Worm (Caenorhabditis elegans) whole organism, L3 larva: ENCODE measurements around the gene rgr-1.

Experiments used
- R02D3.7 ChIP-seq: fragments of 150-350 bp; optimal IDR thresholded peaks from 2 replicates; lab custom pipeline; 2014; ENCODE audit warnings: missing biosample characterization, missing genetic modification characterization
- ZK546.5 ChIP-seq: sonication (generic microtip); optimal IDR thresholded peaks from 2 replicates; lab custom pipeline; 2017; ENCODE audit warnings: missing biosample characterization, missing genetic modification characterization
- ama-1 ChIP-seq: fragments of 150-350 bp; optimal IDR thresholded peaks from 2 replicates; lab custom pipeline; 2018
- ceh-16 ChIP-seq: sonication (generic microtip); optimal IDR thresholded peaks from 2 replicates; lab custom pipeline; 2017; ENCODE audit warnings: missing biosample characterization, missing genetic modification characterization
- ceh-28 ChIP-seq: fragments of 150-350 bp; optimal IDR thresholded peaks from 2 replicates; lab custom pipeline; 2014; ENCODE audit warnings: missing biosample characterization, missing genetic modification reagents, missing genetic modification characterization
- ceh-9 ChIP-seq: sonication (generic microtip); optimal IDR thresholded peaks from 2 replicates; lab custom pipeline; 2018; ENCODE audit warnings: missing biosample characterization, missing genetic modification characterization
- daf-12 ChIP-seq: fragments of 150-350 bp; optimal IDR thresholded peaks from 2 replicates; lab custom pipeline; 2014; ENCODE audit warnings: missing biosample characterization, missing genetic modification reagents, missing genetic modification characterization
- egl-27 ChIP-seq: sonication (generic microtip); optimal IDR thresholded peaks from 4 replicates; lab custom pipeline; 2017; ENCODE audit warnings: missing biosample characterization, missing genetic modification reagents, missing genetic modification characterization
- egl-5 ChIP-seq: fragments of 150-350 bp; optimal IDR thresholded peaks from 2 replicates; lab custom pipeline; 2017; ENCODE audit warnings: missing biosample characterization, missing genetic modification reagents, missing genetic modification characterization, inconsistent platforms
- elt-1 ChIP-seq: fragments of 150-350 bp; optimal IDR thresholded peaks from 2 replicates; lab custom pipeline; 2014; ENCODE audit warnings: missing biosample characterization, missing genetic modification characterization
- elt-2 ChIP-seq: sonication (generic microtip); optimal IDR thresholded peaks from 2 replicates; lab custom pipeline; 2016; ENCODE audit warnings: missing genetic modification reagents, mild to moderate bottlenecking, missing genetic modification characterization, missing compliant biosample characterization
- elt-3 ChIP-seq, 3 experiments: fragments of 150-350 bp in 1 of 3; sonication (generic microtip) in 2 of 3; optimal IDR thresholded peaks; 2 replicates in 2 of 3; 4 replicates in 1 of 3; lab custom pipeline; 2014 to 2017; ENCODE audit warnings: missing biosample characterization in 3 of 3, missing genetic modification characterization in 3 of 3
- fkh-10 ChIP-seq: sonication (generic microtip); optimal IDR thresholded peaks from 2 replicates; lab custom pipeline; 2017; ENCODE audit warnings: missing biosample characterization, missing genetic modification reagents, missing genetic modification characterization
- fkh-2 ChIP-seq: fragments of 150-350 bp; optimal IDR thresholded peaks from 2 replicates; lab custom pipeline; 2014; ENCODE audit warnings: missing biosample characterization, missing genetic modification reagents, missing genetic modification characterization
- fos-1 ChIP-seq: fragments of 150-350 bp; optimal IDR thresholded peaks from 2 replicates; lab custom pipeline; 2014; ENCODE audit warnings: missing biosample characterization, missing genetic modification characterization
- hmg-11 ChIP-seq: sonication (generic microtip); optimal IDR thresholded peaks from 2 replicates; lab custom pipeline; 2016; ENCODE audit warnings: missing genetic modification characterization, missing compliant biosample characterization
- jun-1 ChIP-seq: fragments of 150-350 bp; optimal IDR thresholded peaks from 2 replicates; lab custom pipeline; 2014; ENCODE audit warnings: missing biosample characterization, missing genetic modification reagents, missing genetic modification characterization
- lin-15B ChIP-seq: fragments of 150-350 bp; optimal IDR thresholded peaks from 2 replicates; lab custom pipeline; 2014; ENCODE audit warnings: missing biosample characterization, missing genetic modification characterization
- lin-39 ChIP-seq: fragments of 150-350 bp; optimal IDR thresholded peaks from 2 replicates; lab custom pipeline; 2018; ENCODE audit warnings: missing biosample characterization, missing genetic modification reagents, missing genetic modification characterization
- lsy-12 ChIP-seq: sonication (generic microtip); optimal IDR thresholded peaks from 2 replicates; lab custom pipeline; 2016; ENCODE audit warnings: mild to moderate bottlenecking, missing genetic modification characterization, missing compliant biosample characterization
- mdl-1 ChIP-seq: fragments of 150-350 bp; optimal IDR thresholded peaks from 2 replicates; lab custom pipeline; 2014; ENCODE audit warnings: missing biosample characterization, missing genetic modification characterization
- mml-1 ChIP-seq: fragments of 150-350 bp; sonication (generic microtip); optimal IDR thresholded peaks from 3 replicates; lab custom pipeline; 2014; ENCODE audit warnings: missing biosample characterization, missing genetic modification characterization
- nfya-1 ChIP-seq: sonication (generic microtip); optimal IDR thresholded peaks from 2 replicates; lab custom pipeline; 2017; ENCODE audit warnings: missing genetic modification characterization, mild to moderate bottlenecking, missing compliant biosample characterization, antibody characterized with exemption, moderate library complexity; ENCODE audit not compliant: insufficient read depth
- nhr-11 ChIP-seq: fragments of 150-350 bp; optimal IDR thresholded peaks from 2 replicates; lab custom pipeline; 2014; ENCODE audit warnings: missing biosample characterization, missing genetic modification characterization
- nhr-12 ChIP-seq: fragments of 150-350 bp; optimal IDR thresholded peaks from 2 replicates; lab custom pipeline; 2014; ENCODE audit warnings: missing biosample characterization, missing genetic modification characterization
- nhr-23 ChIP-seq: fragments of 150-350 bp; optimal IDR thresholded peaks from 2 replicates; lab custom pipeline; 2014; ENCODE audit warnings: missing biosample characterization, missing genetic modification reagents, missing genetic modification characterization
- nhr-237 ChIP-seq: fragments of 150-350 bp; optimal IDR thresholded peaks from 2 replicates; lab custom pipeline; 2014; ENCODE audit warnings: missing biosample characterization, missing genetic modification characterization
- nhr-25 ChIP-seq: sonication (generic microtip); optimal IDR thresholded peaks from 2 replicates; lab custom pipeline; 2017; ENCODE audit warnings: missing biosample characterization, missing genetic modification characterization
- nhr-28 ChIP-seq: fragments of 150-350 bp; optimal IDR thresholded peaks from 2 replicates; lab custom pipeline; 2014; ENCODE audit warnings: missing biosample characterization, missing genetic modification characterization
- nhr-43 ChIP-seq: sonication (generic microtip); optimal IDR thresholded peaks from 2 replicates; lab custom pipeline; 2016; ENCODE audit warnings: mild to moderate bottlenecking, missing genetic modification characterization, missing compliant biosample characterization; ENCODE audit not compliant: poor library complexity, severe bottlenecking
- nhr-67 ChIP-seq: fragments of 150-350 bp; optimal IDR thresholded peaks from 2 replicates; lab custom pipeline; 2014; ENCODE audit warnings: missing biosample characterization, missing genetic modification characterization
- nhr-76 ChIP-seq: fragments of 150-350 bp; sonication (generic microtip); optimal IDR thresholded peaks from 5 replicates; lab custom pipeline; 2014; ENCODE audit warnings: missing biosample characterization, missing genetic modification characterization
- nhr-77 ChIP-seq: fragments of 150-350 bp; optimal IDR thresholded peaks from 2 replicates; lab custom pipeline; 2014; ENCODE audit warnings: missing biosample characterization, missing genetic modification characterization
- pha-4 ChIP-seq: fragments of 150-350 bp; optimal IDR thresholded peaks from 2 replicates; lab custom pipeline; 2014; ENCODE audit warnings: missing biosample characterization, missing genetic modification reagents, missing genetic modification characterization
- pqm-1 ChIP-seq: fragments of 150-350 bp; optimal IDR thresholded peaks from 2 replicates; lab custom pipeline; 2017; ENCODE audit warnings: missing biosample characterization, missing genetic modification characterization, inconsistent platforms
- sea-2 ChIP-seq: fragments of 150-350 bp; sonication (generic microtip); optimal IDR thresholded peaks from 4 replicates; lab custom pipeline; 2014; ENCODE audit warnings: missing biosample characterization, missing genetic modification reagents, missing genetic modification characterization
- skn-1 ChIP-seq: fragments of 150-350 bp; optimal IDR thresholded peaks from 2 replicates; lab custom pipeline; 2014; ENCODE audit warnings: missing biosample characterization, missing genetic modification characterization
- snpc-4 ChIP-seq: fragments of 150-350 bp; optimal IDR thresholded peaks from 2 replicates; lab custom pipeline; 2014; ENCODE audit warnings: missing biosample characterization, missing genetic modification characterization
- tbx-2 ChIP-seq: sonication (generic microtip); optimal IDR thresholded peaks from 2 replicates; lab custom pipeline; 2016; ENCODE audit warnings: mild to moderate bottlenecking, missing genetic modification characterization, missing compliant biosample characterization
- unc-39 ChIP-seq: sonication (generic microtip); optimal IDR thresholded peaks from 4 replicates; lab custom pipeline; 2017; ENCODE audit warnings: missing biosample characterization, missing genetic modification characterization
- zag-1 ChIP-seq: fragments of 150-350 bp; optimal IDR thresholded peaks from 2 replicates; lab custom pipeline; 2014; ENCODE audit warnings: missing biosample characterization, missing genetic modification characterization
- ztf-11 ChIP-seq: fragments of 150-350 bp; optimal IDR thresholded peaks from 2 replicates; lab custom pipeline; 2014; ENCODE audit warnings: missing biosample characterization, missing genetic modification characterization
- ztf-4 ChIP-seq: fragments of 150-350 bp; optimal IDR thresholded peaks from 2 replicates; lab custom pipeline; 2014; ENCODE audit warnings: missing biosample characterization, missing genetic modification characterization

The rgr-1 gene

DNA sequence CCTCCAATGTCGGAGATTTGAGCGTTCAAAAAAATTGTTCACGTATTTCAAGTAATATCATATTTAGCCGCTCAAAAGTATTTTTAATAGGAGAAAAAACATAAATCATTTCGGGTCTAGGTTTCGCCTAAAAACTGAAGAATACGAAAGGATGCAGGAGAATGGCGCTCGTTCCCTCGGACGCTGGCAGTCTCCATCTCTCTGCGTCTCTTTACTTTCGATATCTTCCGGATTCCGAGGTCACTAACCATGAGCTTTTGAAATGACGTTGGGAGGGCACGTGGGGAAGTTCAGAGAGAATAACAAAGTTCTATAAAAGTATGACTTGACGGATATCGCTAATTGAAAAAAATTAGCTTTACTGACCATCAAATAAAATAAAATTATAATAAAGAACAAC is 2.6 kb upstream of the rgr-1 start:
- TF ChIP-seq mdl-1 (tag; lab: Kevin White, UChicago), result peak; percentile 2
- TF ChIP-seq egl-27 (tag; lab: Kevin White, UChicago), result no peak
- no peak for TF ChIP-seq ama-1 (lab: Kevin White, UChicago)
- TF ChIP-seq ztf-4, result no peak
- TF ChIP-seq nfya-1 (tag; lab: Kevin White, UChicago), result peak; percentile 34
- peak; percentile 9 for TF ChIP-seq lin-39 (tag; lab: Kevin White, UChicago)

ce11 chrIII:9401036-9401435 is 7.5 kb downstream of the rgr-1 start, which contains the start of gene nlp-48:
nlp-48 (minus strand) TSS chrIII:9401136.
- TF ChIP-seq nhr-11 (no peak), lin-15B (tag; lab: Kevin White, UChicago) (no peak), elt-1 (tag; lab: Kevin White, UChicago) (no peak), ceh-28 (tag; lab: Kevin White, UChicago) (no peak), nhr-77 (tag; lab: Kevin White, UChicago) (no peak), ceh-9 (tag; lab: Kevin White, UChicago) (no peak), hmg-11 (tag; lab: Kevin White, UChicago) (no peak), nhr-67 (tag; lab: Kevin White, UChicago) (no peak), tbx-2 (tag; lab: Kevin White, UChicago) (no peak), egl-27 (tag; lab: Kevin White, UChicago) (no peak), mml-1 (tag; lab: Kevin White, UChicago) (no peak), lsy-12 (tag; lab: Kevin White, UChicago) (no peak), nhr-43 (tag; lab: Kevin White, UChicago) (no peak), nhr-237 (tag; lab: Kevin White, UChicago) (no peak), ceh-16 (tag; lab: Kevin White, UChicago) (no peak), R02D3.7 (tag; lab: Kevin White, UChicago) (no peak), jun-1 (no peak), pqm-1 (tag; lab: Kevin White, UChicago) (no peak), fkh-10 (no peak)

DNA sequence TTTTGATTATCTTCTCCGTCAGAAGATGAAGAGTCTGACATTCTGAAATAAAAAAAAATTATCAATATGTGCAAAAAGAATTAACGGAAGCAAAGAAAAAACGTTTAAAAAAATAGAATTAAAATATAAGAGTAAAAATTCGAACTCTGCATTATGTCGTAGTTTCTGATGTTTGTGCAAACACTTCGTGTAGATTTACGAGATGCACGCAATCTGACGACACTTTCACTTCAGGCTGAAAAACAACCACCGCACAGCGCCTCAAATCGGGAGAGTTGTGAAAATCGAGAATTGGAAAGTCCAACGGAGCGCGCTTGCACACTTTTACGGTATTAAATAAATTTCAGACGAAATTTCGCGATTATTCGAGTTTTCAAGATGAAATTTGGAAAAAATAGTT is 13.1 kb downstream of the rgr-1 start, which contains the start of gene T26G10.1:
T26G10.1 (minus strand) TSS at position 42 of the 400 bp plus-strand sequence.
- no peak for TF ChIP-seq elt-1 (tag; lab: Kevin White, UChicago)
- peak; percentile 52 for TF ChIP-seq nhr-77 (tag; lab: Kevin White, UChicago)
- TF ChIP-seq pqm-1 (tag; lab: Kevin White, UChicago), result peak; percentile 19
- no peak for TF ChIP-seq fos-1 (tag; lab: Kevin White, UChicago)
- no peak for TF ChIP-seq ztf-11 (tag; lab: Kevin White, UChicago)
- TF ChIP-seq nfya-1 (tag; lab: Kevin White, UChicago), result peak; percentile 73
- peak; percentile 31 for TF ChIP-seq elt-2 (tag; lab: Kevin White, UChicago)
- no peak for TF ChIP-seq daf-12 (tag; lab: Kevin White, UChicago)
- TF ChIP-seq egl-27 (tag; lab: Kevin White, UChicago), result no peak
- TF ChIP-seq ZK546.5 (tag; lab: Kevin White, UChicago), result no peak
- peak; percentile 19 for TF ChIP-seq jun-1
- peak; percentile 95 for TF ChIP-seq lin-15B (tag; lab: Kevin White, UChicago)
- no peak for TF ChIP-seq unc-39 (tag; lab: Kevin White, UChicago)
- peak; percentile 40 for TF ChIP-seq pha-4
- no peak for TF ChIP-seq nhr-67 (tag; lab: Kevin White, UChicago)
- TF ChIP-seq nhr-12, result no peak
- peak; percentile 7 for TF ChIP-seq fkh-10
- TF ChIP-seq elt-3 (tag; optimal IDR thresholded peaks at IDR 0.05; lab: Kevin White, UChicago), result no peak
- no peak for TF ChIP-seq nhr-76
- TF ChIP-seq fkh-2 (tag; lab: Kevin White, UChicago), result no peak
- TF ChIP-seq egl-5, result no peak
- peak; percentile 30 for TF ChIP-seq hmg-11 (tag; lab: Kevin White, UChicago)
- TF ChIP-seq sea-2 (GFP tag; lab: Kevin White, UChicago), result no peak
- no peak for TF ChIP-seq mml-1 (tag; lab: Kevin White, UChicago)
- TF ChIP-seq nhr-25, result peak; percentile 41
- TF ChIP-seq nhr-23, result peak; percentile 61
- peak; percentile 19 for TF ChIP-seq tbx-2 (tag; lab: Kevin White, UChicago)
- no peak for TF ChIP-seq nhr-28 (tag; lab: Kevin White, UChicago)
- no peak for TF ChIP-seq nhr-237 (tag; lab: Kevin White, UChicago)
- TF ChIP-seq nhr-43 (tag; lab: Kevin White, UChicago), result peak; percentile 59
- no peak for TF ChIP-seq zag-1 (tag; lab: Kevin White, UChicago)
- peak; percentile 31 for TF ChIP-seq lin-39 (tag; lab: Kevin White, UChicago)
- TF ChIP-seq lsy-12 (tag; lab: Kevin White, UChicago), result peak; percentile 9
- peak; percentile 55 for TF ChIP-seq ceh-28 (tag; lab: Kevin White, UChicago)
- peak; percentile 31 for TF ChIP-seq skn-1 (tag; lab: Kevin White, UChicago)
- peak; percentile 80 for TF ChIP-seq snpc-4 (tag; lab: Kevin White, UChicago)
- TF ChIP-seq R02D3.7 (tag; lab: Kevin White, UChicago), result peak; percentile 97
- TF ChIP-seq ceh-9 (tag; lab: Kevin White, UChicago), result no peak
